Worm (Caenorhabditis elegans) whole organism, L1 larva: ENCODE results near the gene Y66D12A.8.

Source experiments
- C04F5.9 ChIP-seq: sonication (generic microtip); optimal IDR thresholded peaks from 2 replicates; lab custom pipeline; 2016; ENCODE audit warnings: missing genetic modification characterization, missing compliant biosample characterization
- C34B4.2 ChIP-seq: sonication (generic microtip); optimal IDR thresholded peaks from 2 replicates; lab custom pipeline; 2017; ENCODE audit warnings: mild to moderate bottlenecking, missing genetic modification characterization, missing compliant biosample characterization
- F16B12.6 ChIP-seq: fragments of 150-350 bp; optimal IDR thresholded peaks from 2 replicates; lab custom pipeline; 2014; ENCODE audit warnings: missing biosample characterization, missing genetic modification characterization
- Y116A8C.19 ChIP-seq: sonication (generic microtip); optimal IDR thresholded peaks from 2 replicates; lab custom pipeline; 2016; ENCODE audit warnings: missing compliant biosample characterization, missing genetic modification characterization, borderline replicate concordance
- ceh-63 ChIP-seq: fragments of 200-800 bp; sonication (Bioruptor generic); optimal IDR thresholded peaks from 2 replicates; lab custom pipeline; 2018; ENCODE audit warnings: mild to moderate bottlenecking, missing genetic modification characterization, missing compliant biosample characterization
- ceh-8 ChIP-seq: fragments of 200-800 bp; sonication (Bioruptor generic); optimal IDR thresholded peaks from 2 replicates; lab custom pipeline; 2018; ENCODE audit warnings: mild to moderate bottlenecking, missing genetic modification characterization, moderate library complexity, missing compliant biosample characterization
- ceh-82 ChIP-seq, 3 experiments: fragments of 150-350 bp in 1 of 3; sonication (generic microtip) in 2 of 3; optimal IDR thresholded peaks; 2 replicates each; lab custom pipeline; 2014 to 2017; ENCODE audit warnings: missing biosample characterization in 3 of 3, missing genetic modification characterization in 3 of 3
- ceh-88 ChIP-seq: fragments of 200-800 bp; sonication (Bioruptor generic); IDR thresholded peaks from 2 replicates; pipeline ENCODE4 v1.3.6; 2022; ENCODE audit warnings: missing genetic modification characterization, missing compliant biosample characterization
- ceh-90 ChIP-seq: sonication (generic microtip); optimal IDR thresholded peaks from 2 replicates; lab custom pipeline; 2016; ENCODE audit warnings: missing genetic modification characterization, missing compliant biosample characterization
- dpl-1 ChIP-seq, 3 experiments: fragments of 150-350 bp in 2 of 3; sonication (generic microtip) in 1 of 3; optimal IDR thresholded peaks; 2 replicates each; lab custom pipeline; 2014 to 2017; ENCODE audit warnings: missing biosample characterization in 3 of 3, missing genetic modification characterization in 3 of 3, missing genetic modification reagents in 3 of 3
- egl-13 ChIP-seq: sonication (generic microtip); optimal IDR thresholded peaks from 2 replicates; lab custom pipeline; 2016; ENCODE audit warnings: missing genotype, missing genetic modification reagents, missing genetic modification characterization, missing compliant biosample characterization
- fkh-10 ChIP-seq: sonication (generic microtip); optimal IDR thresholded peaks from 2 replicates; lab custom pipeline; 2017; ENCODE audit warnings: missing biosample characterization, missing genetic modification reagents, missing genetic modification characterization
- fkh-4 ChIP-seq: sonication (generic microtip); optimal IDR thresholded peaks from 2 replicates; lab custom pipeline; 2016; ENCODE audit warnings: missing compliant biosample characterization, missing genetic modification characterization, borderline replicate concordance
- fkh-8 ChIP-seq: sonication (generic microtip); optimal IDR thresholded peaks from 2 replicates; lab custom pipeline; 2016; ENCODE audit warnings: mild to moderate bottlenecking, missing genetic modification characterization, missing compliant biosample characterization
- grh-1 ChIP-seq: fragments of 200-800 bp; sonication (Bioruptor generic); IDR thresholded peaks from 2 replicates; pipeline ENCODE4 v1.3.6; 2022; ENCODE audit warnings: missing genetic modification reagents, missing genetic modification characterization, missing compliant biosample characterization
- hlh-17 ChIP-seq: fragments of 200-800 bp; sonication (Bioruptor generic); optimal IDR thresholded peaks from 2 replicates; lab custom pipeline; 2018; ENCODE audit warnings: missing genetic modification characterization, mild to moderate bottlenecking, missing compliant biosample characterization, moderate library complexity, borderline replicate concordance
- hlh-4 ChIP-seq: sonication (generic microtip); optimal IDR thresholded peaks from 2 replicates; lab custom pipeline; 2016; ENCODE audit warnings: mild to moderate bottlenecking, missing genetic modification characterization, missing compliant biosample characterization
- isw-1 ChIP-seq: fragments of 200-800 bp; sonication (Bioruptor generic); IDR thresholded peaks from 2 replicates; pipeline ENCODE4 v1.3.6; 2022; ENCODE audit warnings: missing genetic modification characterization, missing compliant biosample characterization
- jun-1 ChIP-seq: fragments of 150-350 bp; optimal IDR thresholded peaks from 2 replicates; lab custom pipeline; 2014; ENCODE audit warnings: missing biosample characterization, missing genetic modification reagents, missing genetic modification characterization
- lir-3 ChIP-seq: sonication (generic microtip); optimal IDR thresholded peaks from 2 replicates; lab custom pipeline; 2016; ENCODE audit warnings: mild to moderate bottlenecking, missing genetic modification characterization, moderate library complexity, missing compliant biosample characterization; ENCODE audit not compliant: poor library complexity
- mef-2 ChIP-seq: fragments of 150-350 bp; optimal IDR thresholded peaks from 2 replicates; lab custom pipeline; 2014; ENCODE audit warnings: missing biosample characterization, missing genetic modification characterization
- nhr-237 ChIP-seq: fragments of 150-350 bp; optimal IDR thresholded peaks from 2 replicates; lab custom pipeline; 2014; ENCODE audit warnings: missing biosample characterization, missing genetic modification characterization
- nhr-71 ChIP-seq: sonication (generic microtip); optimal IDR thresholded peaks from 2 replicates; lab custom pipeline; 2016; ENCODE audit warnings: mild to moderate bottlenecking, missing genetic modification characterization, moderate library complexity, missing compliant biosample characterization
- nhr-85 ChIP-seq: sonication (generic microtip); peaks from one replicate; lab custom pipeline; 2016; ENCODE audit warnings: missing genetic modification characterization, inconsistent platforms, missing compliant biosample characterization
- nhr-90 ChIP-seq: sonication (generic microtip); optimal IDR thresholded peaks from 2 replicates; lab custom pipeline; 2016; ENCODE audit warnings: mild to moderate bottlenecking, missing genetic modification characterization, missing compliant biosample characterization; ENCODE audit not compliant: poor library complexity
- snpc-4 ChIP-seq: fragments of 150-350 bp; optimal IDR thresholded peaks from 2 replicates; lab custom pipeline; 2014; ENCODE audit warnings: missing biosample characterization, missing genetic modification characterization
- sox-4 ChIP-seq: sonication (generic microtip); optimal IDR thresholded peaks from 2 replicates; lab custom pipeline; 2016; ENCODE audit warnings: missing genetic modification characterization, missing compliant biosample characterization
- sptf-1 ChIP-seq: fragments of 150-350 bp; optimal IDR thresholded peaks from 2 replicates; lab custom pipeline; 2014; ENCODE audit warnings: missing biosample characterization, missing genetic modification characterization
- ztf-4 ChIP-seq: fragments of 150-350 bp; optimal IDR thresholded peaks from 2 replicates; lab custom pipeline; 2014; ENCODE audit warnings: missing biosample characterization, missing genetic modification characterization

The Y66D12A.8 gene

ce11 chrIII:11609568-11609967 lies 35.5 kb downstream of the Y66D12A.8 start, which contains the start of gene Y66D12A.30:
Gene Y66D12A.30, plus strand, starts transcription at chrIII:11609868.
- TF ChIP-seq Y116A8C.19 (tag; lab: Kevin White, UChicago) (no peak), fkh-8 (tag; lab: Kevin White, UChicago) (peak; percentile 14)

- TF ChIP-seq F16B12.6 (tag; lab: Kevin White, UChicago), result no peak
- peak; percentile 86 for TF ChIP-seq ceh-8 (GFP tag; lab: Kevin White, UChicago)
Measured at ce11 chrIII:11611618-11612247, 37.7 kb downstream of the Y66D12A.8 start.

- TF ChIP-seq nhr-85 (no peak), hlh-4 (no peak), ceh-88 (GFP tag; lab: Robert Waterston, UW) (no peak), isw-1 (no peak), fkh-4 (tag; lab: Kevin White, UChicago) (no peak), ceh-82 (tag; optimal IDR thresholded peaks at IDR 0.05; lab: Kevin White, UChicago) (no peak), ceh-63 (GFP tag; lab: Kevin White, UChicago) (no peak), jun-1 (tag; lab: Kevin White, UChicago) (no peak), sox-4 (tag; lab: Kevin White, UChicago) (no peak), Y116A8C.19 (tag; lab: Kevin White, UChicago) (no peak), C04F5.9 (no peak), hlh-17 (GFP tag; lab: Kevin White, UChicago) (no peak), nhr-90 (tag; lab: Kevin White, UChicago) (no peak), C34B4.2 (tag; lab: Kevin White, UChicago) (no peak), mef-2 (tag; lab: Kevin White, UChicago) (no peak), dpl-1 (GFP tag; optimal IDR thresholded peaks at IDR 0.05; lab: Kevin White, UChicago) (no peak), egl-13 (tag; lab: Kevin White, UChicago) (no peak), grh-1 (GFP tag; lab: Robert Waterston, UW) (no peak), snpc-4 (no peak)
Measured at ce11 chrIII:11612371-11612770, 38.4 kb downstream of the Y66D12A.8 start, which contains the start of the genes Y66A7A.9 and Y66A7A.4. Gene Y66A7A.9, minus strand, starts transcription at chrIII:11612471. Gene Y66A7A.4, plus strand, starts transcription at chrIII:11612607.

- peak; percentile 14 for TF ChIP-seq nhr-85
Measured at ce11 chrIII:11614325-11614724, 40.3 kb downstream of the Y66D12A.8 start.

ce11 chrIII:11614874-11615273 lies 40.9 kb downstream of the Y66D12A.8 start:
- TF ChIP-seq lir-3 (tag; lab: Kevin White, UChicago), result no peak
- no peak for TF ChIP-seq nhr-71 (tag; lab: Kevin White, UChicago)
- no peak for TF ChIP-seq ceh-88 (GFP tag; lab: Robert Waterston, UW)

- TF ChIP-seq ceh-90 (tag; lab: Kevin White, UChicago) (no peak), isw-1 (no peak), ztf-4 (tag; lab: Kevin White, UChicago) (no peak), nhr-237 (no peak), sptf-1 (tag; lab: Kevin White, UChicago) (no peak), fkh-10 (GFP tag; lab: Kevin White, UChicago) (no peak)
- TF ChIP-seq, all 84 proteins: peak for 0
Measured at ce11 chrIII:11615802-11616201, 41.8 kb downstream of the Y66D12A.8 start.
